Worm (Caenorhabditis elegans): ENCODE data around the gene Y37D8A.4.

DNA sequence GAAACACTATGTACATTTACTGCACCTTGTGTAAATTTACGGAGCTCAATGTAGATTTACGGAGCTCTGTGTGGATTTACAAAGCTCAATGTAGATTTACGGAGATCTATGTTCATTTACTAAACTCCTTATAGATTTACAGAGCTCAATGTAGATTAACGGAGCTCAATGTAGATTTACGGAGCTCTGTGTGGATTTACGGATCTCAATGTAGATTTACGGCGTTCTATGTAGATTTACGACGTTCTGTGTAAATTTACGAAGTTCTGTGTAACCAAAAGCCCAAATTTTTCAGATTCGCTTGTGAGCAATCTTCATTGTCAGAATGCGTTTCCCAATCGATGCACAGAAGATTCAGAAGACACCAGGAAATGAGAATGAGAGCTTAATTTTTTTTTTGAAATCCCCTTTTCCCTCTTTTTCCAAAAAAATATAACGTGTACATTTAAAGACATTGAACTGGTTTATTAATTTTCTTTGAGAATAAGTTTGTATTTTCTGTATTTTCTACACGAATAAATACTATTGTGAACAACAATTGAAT, 1.9 kb downstream of the Y37D8A.4 start:
- TF ChIP-seq ets-7 (tag; optimal IDR thresholded peaks at IDR 0.05): no peak
- no peak for TF ChIP-seq hmg-4 (GFP tag; optimal IDR thresholded peaks at IDR 0.05)
- TF ChIP-seq tbx-11 (GFP tag; IDR thresholded peaks at IDR 0.05): no peak
- no peak for TF ChIP-seq ceh-13 (GFP tag; optimal IDR thresholded peaks at IDR 0.05)
- no peak for TF ChIP-seq ama-1 (optimal IDR thresholded peaks at IDR 0.05)
- TF ChIP-seq flt-1 (GFP tag; IDR thresholded peaks at IDR 0.05): no peak
- no peak for TF ChIP-seq tbx-37 (GFP tag; conservative IDR thresholded peaks at IDR 0.05)
- TF ChIP-seq scrt-1 (GFP tag; IDR thresholded peaks at IDR 0.05): no peak
- no peak for TF ChIP-seq sea-1 (GFP tag; conservative IDR thresholded peaks at IDR 0.05)

All from whole organism, early embryonic.